Worm (Caenorhabditis elegans): Measurements from ENCODE around the gene F22E5.9.
"Not testable (repeated sequence)": the region's sequence is repeated elsewhere in the genome, so short reads cannot be mapped to it uniquely, and the experiment has no call there.

The F22E5.9 gene

ce11 chrII:2688616-2689015 lies 50.4 kb downstream of the F22E5.9 start, which contains the start of gene nspf-2:
Gene nspf-2, plus strand, starts transcription at chrII:2688916.
- not testable (repeated sequence) for TF ChIP-seq egl-27 (tag; optimal IDR thresholded peaks at IDR 0.05); aha-1 (tag; optimal IDR thresholded peaks at IDR 0.05); isw-1 (GFP tag; IDR thresholded peaks at IDR 0.05)

Data from whole organism, L1 larva.